Worm (Caenorhabditis elegans) whole organism, L4 larva: ENCODE results near the gene W04B5.6.
"Not testable (repeated sequence)": the region's sequence is repeated elsewhere in the genome, so short reads cannot be mapped to it uniquely, and the experiment has no call there.

Experiments used
- D1046.2 ChIP-seq: fragments of 200-800 bp; sonication (Bioruptor generic); IDR thresholded peaks from 2 replicates; pipeline ENCODE4 v1.3.6; 2022; ENCODE audit warnings: missing genetic modification characterization, missing compliant biosample characterization
- F37D6.2 ChIP-seq: sonication (generic microtip); optimal IDR thresholded peaks from 2 replicates; lab custom pipeline; 2016; ENCODE audit warnings: mild to moderate bottlenecking, missing genetic modification characterization, missing compliant biosample characterization
- T20F7.1 ChIP-seq: fragments of 200-800 bp; sonication (Bioruptor generic); optimal IDR thresholded peaks from 2 replicates; lab custom pipeline; 2018; ENCODE audit warnings: mild to moderate bottlenecking, missing genetic modification characterization, missing compliant biosample characterization
- T26A8.4 ChIP-seq: fragments of 200-800 bp; sonication (Bioruptor generic); IDR thresholded peaks from 2 replicates; pipeline ENCODE4 v1.3.6; 2022; ENCODE audit warnings: missing genetic modification characterization, missing compliant biosample characterization
- aha-1 ChIP-seq: fragments of 150-350 bp; peaks from one replicate; lab custom pipeline; 2014; ENCODE audit warnings: missing biosample characterization, missing genetic modification characterization
- ama-1 ChIP-seq: fragments of 150-350 bp; optimal IDR thresholded peaks from 2 replicates; lab custom pipeline; 2014; ENCODE audit warnings: inconsistent platforms, mixed read lengths
- attf-4 ChIP-seq: sonication (generic microtip); optimal IDR thresholded peaks from 3 replicates; lab custom pipeline; 2017; ENCODE audit warnings: missing biosample characterization, missing genetic modification characterization
- cey-2 ChIP-seq: sonication (generic microtip); optimal IDR thresholded peaks from 3 replicates; lab custom pipeline; 2017; ENCODE audit warnings: missing genetic modification characterization, mild to moderate bottlenecking, missing compliant biosample characterization, antibody characterized with exemption, borderline replicate concordance; ENCODE audit not compliant: insufficient read depth
- ctbp-1 ChIP-seq: fragments of 200-800 bp; sonication (Bioruptor generic); IDR thresholded peaks from 2 replicates; pipeline ENCODE4 v1.3.6; 2022; ENCODE audit warnings: missing genetic modification reagents, missing genetic modification characterization, missing compliant biosample characterization
- daf-12 ChIP-seq: fragments of 150-350 bp; optimal IDR thresholded peaks from 2 replicates; lab custom pipeline; 2014; ENCODE audit warnings: missing biosample characterization, missing genetic modification reagents, missing genetic modification characterization
- daf-16 ChIP-seq, 3 experiments: sonication (generic microtip); optimal IDR thresholded peaks; 2 replicates each; lab custom pipeline; 2016 to 2017; ENCODE audit warnings: missing genetic modification characterization in 3 of 3, missing genetic modification reagents in 3 of 3, mild to moderate bottlenecking in 2 of 3, missing compliant biosample characterization in 2 of 3, missing biosample characterization in 1 of 3, moderate library complexity in 1 of 3
- dmd-6 ChIP-seq: fragments of 200-800 bp; sonication (Bioruptor generic); IDR thresholded peaks from 2 replicates; pipeline ENCODE4 v1.3.6; 2022; ENCODE audit warnings: missing genetic modification reagents, missing genetic modification characterization, missing compliant biosample characterization
- dmd-8 ChIP-seq: fragments of 200-800 bp; sonication (Bioruptor generic); IDR thresholded peaks from 2 replicates; pipeline ENCODE4 v1.3.6; 2022; ENCODE audit warnings: missing genetic modification characterization, missing compliant biosample characterization
- dve-1 ChIP-seq: sonication (generic microtip); optimal IDR thresholded peaks from 2 replicates; lab custom pipeline; 2017; ENCODE audit warnings: antibody characterized with exemption, mild to moderate bottlenecking, missing genetic modification characterization, missing compliant biosample characterization; ENCODE audit not compliant: insufficient read depth
- egl-43 ChIP-seq: fragments of 200-800 bp; sonication (Bioruptor generic); IDR thresholded peaks from 2 replicates; pipeline ENCODE4 v1.3.6; 2022; ENCODE audit warnings: missing genetic modification reagents, missing genetic modification characterization, missing compliant biosample characterization
- fkh-10 ChIP-seq: fragments of 150-350 bp; optimal IDR thresholded peaks from 2 replicates; lab custom pipeline; 2014; ENCODE audit warnings: missing biosample characterization, missing genetic modification reagents, missing genetic modification characterization
- fos-1 ChIP-seq: fragments of 150-350 bp; optimal IDR thresholded peaks from 2 replicates; lab custom pipeline; 2014; ENCODE audit warnings: missing biosample characterization, missing genetic modification characterization
- gei-8 ChIP-seq: fragments of 200-800 bp; sonication (Bioruptor generic); optimal IDR thresholded peaks from 2 replicates; lab custom pipeline; 2018; ENCODE audit warnings: mild to moderate bottlenecking, missing genetic modification characterization, missing compliant biosample characterization
- hlh-11 ChIP-seq: fragments of 200-800 bp; sonication (Bioruptor generic); optimal IDR thresholded peaks from 2 replicates; lab custom pipeline; 2018; ENCODE audit warnings: mild to moderate bottlenecking, missing genetic modification characterization, missing compliant biosample characterization
- jun-1 ChIP-seq: fragments of 150-350 bp; optimal IDR thresholded peaks from 2 replicates; lab custom pipeline; 2014; ENCODE audit warnings: missing biosample characterization, missing genetic modification reagents, missing genetic modification characterization
- lim-7 ChIP-seq: fragments of 200-800 bp; sonication (Bioruptor generic); IDR thresholded peaks from 2 replicates; pipeline ENCODE4 v1.3.6; 2022; ENCODE audit warnings: missing genetic modification characterization, missing compliant biosample characterization
- lin-1 ChIP-seq: fragments of 200-800 bp; sonication (Bioruptor generic); IDR thresholded peaks from 2 replicates; pipeline ENCODE4 v1.3.6; 2022; ENCODE audit warnings: missing genetic modification reagents, missing genetic modification characterization, missing compliant biosample characterization
- lin-38 ChIP-seq: fragments of 200-800 bp; sonication (Bioruptor generic); IDR thresholded peaks from 2 replicates; pipeline ENCODE4 v1.3.6; 2022; ENCODE audit warnings: missing genetic modification reagents, missing genetic modification characterization, missing compliant biosample characterization
- mdl-1 ChIP-seq, 2 experiments: fragments of 150-350 bp in 1 of 2; sonication (generic microtip) in 1 of 2; optimal IDR thresholded peaks; 2 replicates each; lab custom pipeline; 2014 to 2017; ENCODE audit warnings: missing biosample characterization in 2 of 2, missing genetic modification characterization in 2 of 2
- mdt-29 ChIP-seq: fragments of 200-800 bp; sonication (Bioruptor generic); IDR thresholded peaks from 2 replicates; pipeline ENCODE4 v1.3.6; 2022; ENCODE audit warnings: missing genetic modification reagents, missing genetic modification characterization, missing compliant biosample characterization
- nhr-10 ChIP-seq: fragments of 150-350 bp; optimal IDR thresholded peaks from 2 replicates; lab custom pipeline; 2014; ENCODE audit warnings: missing biosample characterization, missing genetic modification characterization
- nhr-28 ChIP-seq: fragments of 150-350 bp; optimal IDR thresholded peaks from 2 replicates; lab custom pipeline; 2014; ENCODE audit warnings: missing biosample characterization, missing genetic modification characterization
- nhr-77 ChIP-seq: fragments of 150-350 bp; optimal IDR thresholded peaks from 2 replicates; lab custom pipeline; 2014; ENCODE audit warnings: missing biosample characterization, missing genetic modification characterization
- pha-4 ChIP-seq, 2 experiments: fragments of 150-350 bp in 1 of 2; fragments of 200-800 bp in 1 of 2; sonication (Bioruptor generic) in 1 of 2; IDR thresholded peaks in 1 of 2; optimal IDR thresholded peaks in 1 of 2; 2 replicates each; pipeline versions ENCODE4 v1.3.6 to Lab custom; 2014 to 2022; ENCODE audit warnings: missing genetic modification characterization in 2 of 2, missing genetic modification reagents in 2 of 2, missing biosample characterization in 1 of 2, missing compliant biosample characterization in 1 of 2
- pqm-1 ChIP-seq: sonication (generic microtip); optimal IDR thresholded peaks from 2 replicates; lab custom pipeline; 2017; ENCODE audit warnings: missing biosample characterization, missing genetic modification characterization
- rbr-2 ChIP-seq: sonication (generic microtip); optimal IDR thresholded peaks from 2 replicates; lab custom pipeline; 2016; ENCODE audit warnings: missing genotype, missing genetic modification characterization, missing compliant biosample characterization
- saeg-2 ChIP-seq: fragments of 200-800 bp; sonication (Bioruptor generic); IDR thresholded peaks from 2 replicates; pipeline ENCODE4 v1.3.6; 2022; ENCODE audit warnings: missing genetic modification reagents, missing genetic modification characterization, missing compliant biosample characterization
- set-16 ChIP-seq: fragments of 200-800 bp; sonication (Bioruptor generic); IDR thresholded peaks from 2 replicates; pipeline ENCODE4 v1.3.6; 2022; ENCODE audit warnings: missing genetic modification reagents, missing genetic modification characterization, missing compliant biosample characterization
- snpc-1.2 ChIP-seq: fragments of 200-800 bp; sonication (Bioruptor generic); IDR thresholded peaks from 2 replicates; pipeline ENCODE4 v1.3.6; 2022; ENCODE audit warnings: missing genetic modification reagents, missing genetic modification characterization, missing compliant biosample characterization
- zfp-2 ChIP-seq: sonication (generic microtip); optimal IDR thresholded peaks from 2 replicates; lab custom pipeline; 2016; ENCODE audit warnings: mild to moderate bottlenecking, missing genetic modification characterization, missing compliant biosample characterization

W04B5.6 gene

DNA sequence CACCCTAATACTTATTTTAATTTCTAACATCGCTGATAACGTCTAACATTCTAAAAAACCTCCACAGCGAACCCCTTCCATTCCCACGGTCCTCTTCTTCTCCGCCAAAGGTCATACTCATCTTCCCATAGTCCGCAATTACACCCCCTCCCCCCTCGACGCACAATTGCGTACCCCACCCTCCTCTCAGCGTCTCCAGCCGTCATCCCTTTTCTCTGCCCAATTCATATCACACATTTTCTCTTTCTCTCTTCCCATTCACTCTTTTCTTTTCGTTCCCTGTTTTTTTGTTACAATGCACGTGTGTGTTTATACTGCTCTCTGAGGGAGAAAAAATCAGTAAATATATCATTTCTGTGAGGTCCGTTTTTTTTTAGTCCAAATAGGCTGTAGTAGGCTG is 36.6 kb upstream of the W04B5.6 start (continued):
- TF ChIP-seq fkh-10 (GFP tag; lab: Kevin White, UChicago): no peak
- TF ChIP-seq ama-1 (lab: Kevin White, UChicago): no peak

DNA sequence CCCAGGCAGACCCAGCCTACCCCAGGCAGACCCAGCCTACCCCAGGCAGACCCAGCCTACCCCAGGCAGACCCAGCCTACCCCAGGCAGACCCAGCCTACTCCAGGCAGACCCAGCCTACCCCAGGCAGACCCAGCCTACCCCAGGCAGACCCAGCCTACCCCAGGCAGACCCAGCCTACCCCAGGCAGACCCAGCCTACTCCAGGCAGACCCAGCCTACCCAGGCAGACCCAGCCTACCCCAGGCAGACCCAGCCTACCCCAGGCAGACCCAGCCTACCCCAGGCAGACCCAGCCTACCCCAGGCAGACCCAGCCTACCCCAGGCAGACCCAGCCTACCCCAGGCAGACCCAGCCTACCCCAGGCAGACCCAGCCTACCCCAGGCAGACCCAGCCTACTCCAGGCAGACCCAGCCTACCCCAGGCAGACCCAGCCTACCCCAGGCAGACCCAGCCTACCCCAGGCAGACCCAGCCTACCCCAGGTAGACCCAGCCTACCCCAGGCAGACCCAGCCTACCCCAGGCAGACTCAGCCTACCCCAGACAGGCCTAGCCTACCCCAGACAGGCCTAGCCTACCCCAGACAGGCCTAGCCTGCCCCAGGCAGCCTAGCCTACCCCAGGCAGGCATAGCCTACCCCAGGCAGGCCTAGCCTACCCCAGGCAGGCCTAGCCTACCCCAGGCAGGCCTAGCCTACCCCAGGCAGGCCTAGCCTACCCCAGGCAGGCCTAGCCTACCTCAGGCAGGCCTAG is 35.7 kb upstream of the W04B5.6 start:
- peak; percentile 74 for TF ChIP-seq set-16 (GFP tag; lab: Robert Waterston, UW)

DNA sequence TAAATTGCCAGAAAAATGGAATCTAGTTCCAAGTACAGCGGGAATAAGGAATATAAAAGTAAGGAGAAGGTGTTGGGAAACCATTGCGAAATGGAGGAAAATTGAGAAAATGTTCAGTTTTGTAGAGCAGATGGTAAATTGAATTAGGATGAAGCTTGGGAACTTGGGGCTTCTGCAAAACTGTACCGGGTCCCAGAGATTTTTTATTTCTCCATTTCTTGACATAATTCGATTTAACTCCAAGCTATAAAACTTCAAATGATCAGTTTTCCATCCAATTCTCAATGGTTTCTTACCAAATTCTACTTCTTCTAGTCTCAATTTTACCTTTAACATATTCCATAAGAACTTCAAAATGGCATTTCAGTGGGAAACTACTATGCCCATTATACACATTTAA is 32.9 kb upstream of the W04B5.6 start, which contains the start of the genes E02H9.9 and E02H9.1:
Gene E02H9.9, minus strand, starts transcription at position 101 of the 400 bp plus-strand sequence.
Gene E02H9.1, plus strand, starts transcription at position 285 of the 400 bp plus-strand sequence.
- TF ChIP-seq gei-8 (GFP tag; lab: Kevin White, UChicago): no peak
- TF ChIP-seq, all 104 proteins: peak for 0

DNA sequence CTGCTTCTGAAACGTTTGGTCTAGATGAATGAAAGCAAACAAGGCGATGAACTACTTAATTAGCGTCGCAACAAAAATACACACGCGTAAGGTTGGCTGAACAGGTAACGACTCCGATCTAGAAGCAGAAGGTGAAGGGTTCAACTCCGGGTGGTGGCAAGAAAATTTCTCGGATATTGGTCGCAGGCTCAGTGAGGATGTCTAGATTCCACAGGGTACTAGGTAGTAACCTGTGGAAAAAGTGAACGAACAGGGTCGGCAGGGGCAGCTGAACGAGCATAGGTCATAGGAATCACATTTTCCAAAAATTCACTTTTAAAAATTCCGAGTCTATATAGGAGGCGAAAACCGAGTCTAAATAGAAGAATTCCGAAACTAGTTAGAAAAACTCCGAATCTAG is 25.1 kb upstream of the W04B5.6 start:
- 0 out of 2 replicates have a peak, but pooled peaks have one; percentile 18 for TF ChIP-seq lim-7 (GFP tag; lab: Robert Waterston, UW)
- 0 out of 2 replicates have a peak, but pooled peaks have one; percentile 57 for TF ChIP-seq egl-43 (GFP tag; lab: Robert Waterston, UW)
- peak; percentile 64 for TF ChIP-seq lin-38
- 0 out of 2 replicates have a peak, but pooled peaks have one; percentile 31 for TF ChIP-seq snpc-1.2 (GFP tag; lab: Robert Waterston, UW)
- TF ChIP-seq dmd-8 (GFP tag; lab: Robert Waterston, UW): peak; percentile 77
- 0 out of 2 replicates have a peak, but pooled peaks have one; percentile 20 for TF ChIP-seq saeg-2 (GFP tag; lab: Robert Waterston, UW)
- 0 out of 2 replicates have a peak, but pooled peaks have one; percentile 36 for TF ChIP-seq pha-4 (GFP tag; IDR thresholded peaks at IDR 0.05; lab: Robert Waterston, UW)
- not testable (repeated sequence) for TF ChIP-seq pha-4 (tag; optimal IDR thresholded peaks at IDR 0.05; lab: Kevin White, UChicago)
- TF ChIP-seq, all 104 proteins: peak for 7; not testable (repeated sequence) for 97

DNA sequence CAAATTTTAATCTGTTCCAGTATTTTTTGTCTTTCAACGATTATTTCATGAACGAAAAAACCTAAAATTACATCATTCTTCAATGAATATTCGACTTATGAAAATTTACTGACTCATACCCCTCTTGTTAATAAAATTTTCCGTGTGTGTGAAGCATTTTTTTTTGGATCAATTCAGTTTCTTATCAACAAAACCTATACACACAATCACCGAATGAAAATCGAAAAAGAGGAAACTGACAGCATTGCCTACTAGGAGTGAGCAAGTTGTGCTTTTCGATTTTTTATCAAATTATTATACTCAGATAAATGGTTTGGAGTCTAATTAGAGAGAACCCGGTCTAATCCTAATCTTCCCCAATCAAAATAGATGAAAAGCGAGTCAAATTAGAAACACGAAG is 23.5 kb upstream of the W04B5.6 start, which contains the start of gene E02H9.3:
Gene E02H9.3, plus strand, starts transcription at position 301 of the 400 bp plus-strand sequence.
- TF ChIP-seq dmd-6 (GFP tag; lab: Robert Waterston, UW) (0 out of 2 replicates have a peak, but pooled peaks have one; percentile 10), pqm-1 (tag; lab: Kevin White, UChicago) (peak; percentile 10)

DNA sequence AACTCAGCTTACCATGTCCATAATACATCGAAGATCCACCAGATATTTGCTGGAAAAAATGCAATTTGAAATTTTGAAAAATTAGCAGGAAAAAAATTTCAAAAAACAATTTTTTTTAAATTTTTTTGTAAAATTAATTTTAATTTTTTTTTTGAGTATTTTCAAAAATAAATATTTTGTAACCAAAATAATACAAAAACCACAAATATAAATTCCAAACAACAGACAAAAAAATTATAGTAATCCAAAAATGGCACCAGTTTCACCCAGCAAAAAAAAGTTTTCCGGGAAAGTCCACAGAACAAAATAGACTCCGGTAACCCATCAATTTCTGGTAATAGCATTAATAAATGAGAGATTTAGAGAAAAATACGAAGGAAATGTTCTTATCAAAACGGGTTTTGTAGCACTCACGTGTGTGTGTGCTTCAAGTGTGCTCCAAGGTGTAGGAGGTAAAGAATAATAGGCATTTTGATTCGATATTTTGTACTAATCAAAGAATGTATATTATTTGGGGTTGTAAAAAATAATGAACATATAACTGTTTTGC is 19.6 kb upstream of the W04B5.6 start, which contains the start of gene nhr-121:
Gene nhr-121, minus strand, starts transcription at position 51 of the 550 bp plus-strand sequence.
- TF ChIP-seq ctbp-1 (GFP tag; lab: Robert Waterston, UW) (no peak), F37D6.2 (tag; lab: Kevin White, UChicago) (no peak), saeg-2 (GFP tag; lab: Robert Waterston, UW) (no peak), cey-2 (tag; lab: Kevin White, UChicago) (no peak), dve-1 (tag; lab: Kevin White, UChicago) (peak; percentile 72), mdl-1 (tag; optimal IDR thresholded peaks at IDR 0.05; lab: Kevin White, UChicago) (peak in 1 of 2 experiments; percentile 62), daf-12 (no peak), hlh-11 (tag; lab: Kevin White, UChicago) (peak; percentile 61), D1046.2 (GFP tag; lab: Robert Waterston, UW) (no peak), mdt-29 (0 out of 2 replicates have a peak, but pooled peaks have one; percentile 12), attf-4 (tag; lab: Kevin White, UChicago) (no peak), rbr-2 (tag; lab: Kevin White, UChicago) (no peak), nhr-77 (tag; lab: Kevin White, UChicago) (peak; percentile 57), nhr-10 (tag; lab: Kevin White, UChicago) (no peak), zfp-2 (tag; lab: Kevin White, UChicago) (no peak), pqm-1 (tag; lab: Kevin White, UChicago) (peak; percentile 10), fos-1 (tag; lab: Kevin White, UChicago) (no peak), T20F7.1 (GFP tag; lab: Kevin White, UChicago) (peak; percentile 20), dmd-6 (GFP tag; lab: Robert Waterston, UW) (peak; percentile 70), lin-1 (GFP tag; lab: Robert Waterston, UW) (no peak), aha-1 (tag; lab: Kevin White, UChicago) (peak; percentile 92), nhr-28 (tag; lab: Kevin White, UChicago) (peak; percentile 96), jun-1 (tag; lab: Kevin White, UChicago) (no peak), daf-16 (GFP tag; optimal IDR thresholded peaks at IDR 0.05; lab: Kevin White, UChicago) (no peak), daf-16 (tag; optimal IDR thresholded peaks at IDR 0.05; lab: Kevin White, UChicago) (peak; percentile 60), T26A8.4 (GFP tag; lab: Robert Waterston, UW) (no peak)
